Fruit fly (Drosophila melanogaster) whole organism, embryonic: ENCODE data around the gene sgll.

ENCODE experiments used
- ATbp ChIP-seq: fragments of 200-800 bp; sonication (Bioruptor generic); optimal IDR thresholded peaks from 2 replicates; lab custom pipeline; 2017; ENCODE audit warnings: missing biosample characterization, mild to moderate bottlenecking, missing genetic modification characterization, missing genetic modification reagents
- Abd-B ChIP-seq: fragments of 200-800 bp; sonication (Bioruptor generic); optimal IDR thresholded peaks from 2 replicates; lab custom pipeline; 2018; ENCODE audit warnings: missing biosample characterization, mild to moderate bottlenecking, missing genetic modification characterization, moderate library complexity
- CG10209 ChIP-seq: fragments of 200-800 bp; sonication (Bioruptor generic); optimal IDR thresholded peaks from 3 replicates; lab custom pipeline; 2017; ENCODE audit warnings: missing biosample characterization, mild to moderate bottlenecking, missing genetic modification characterization, missing genetic modification reagents
- CG11695 ChIP-seq: fragments of 200-800 bp; sonication (Bioruptor generic); IDR thresholded peaks from 3 replicates; pipeline ENCODE4 v1.3.6; 2022; ENCODE audit warnings: missing biosample characterization, missing genetic modification characterization
- CG13296 ChIP-seq: fragments of 200-800 bp; sonication (Bioruptor generic); optimal IDR thresholded peaks from 3 replicates; lab custom pipeline; 2018; ENCODE audit warnings: missing biosample characterization, mild to moderate bottlenecking, missing genetic modification characterization
- CG14441 ChIP-seq: fragments of 200-800 bp; sonication (Bioruptor generic); IDR thresholded peaks from 2 replicates; pipeline ENCODE4 v1.3.6; 2022; ENCODE audit warnings: missing biosample characterization, missing genetic modification characterization
- CG14860 ChIP-seq: fragments of 200-800 bp; sonication (Bioruptor generic); IDR thresholded peaks from 3 replicates; pipeline ENCODE4 v1.3.6; 2022; ENCODE audit warnings: missing biosample characterization, missing genetic modification characterization; ENCODE audit not compliant: partially characterized antibody
- CG15479 ChIP-seq: fragments of 200-800 bp; sonication (Bioruptor generic); optimal IDR thresholded peaks from 3 replicates; lab custom pipeline; 2019; ENCODE audit warnings: missing biosample characterization, mild to moderate bottlenecking, missing genetic modification characterization, moderate library complexity
- CG16863 ChIP-seq: fragments of 200-800 bp; sonication (Bioruptor generic); optimal IDR thresholded peaks from 3 replicates; lab custom pipeline; 2016; ENCODE audit warnings: missing biosample characterization, missing genetic modification characterization
- CG1832 ChIP-seq: fragments of 200-800 bp; sonication (Bioruptor generic); optimal IDR thresholded peaks from 2 replicates; lab custom pipeline; 2017; ENCODE audit warnings: missing biosample characterization, mild to moderate bottlenecking, missing genetic modification characterization, inconsistent platforms
- CG18619 ChIP-seq: fragments of 200-800 bp; sonication (Bioruptor generic); optimal IDR thresholded peaks from 3 replicates; lab custom pipeline; 2017; ENCODE audit warnings: missing biosample characterization, mild to moderate bottlenecking, missing genetic modification characterization
- CG30403 ChIP-seq: fragments of 200-800 bp; sonication (Bioruptor generic); optimal IDR thresholded peaks from 3 replicates; lab custom pipeline; 2016; ENCODE audit warnings: missing biosample characterization, missing genetic modification characterization
- CG32532 ChIP-seq: fragments of 200-800 bp; sonication (Bioruptor generic); IDR thresholded peaks from 2 replicates; pipeline ENCODE4 v1.3.6; 2022; ENCODE audit warnings: missing biosample characterization, missing genetic modification characterization
- CG3847 ChIP-seq: fragments of 200-800 bp; sonication (Bioruptor generic); IDR thresholded peaks from 2 replicates; pipeline ENCODE4 v1.3.6; 2022; ENCODE audit warnings: missing biosample characterization, missing genetic modification characterization
- CG4820 ChIP-seq: fragments of 200-800 bp; sonication (Bioruptor generic); optimal IDR thresholded peaks from 3 replicates; lab custom pipeline; 2016; ENCODE audit warnings: missing biosample characterization, missing genetic modification characterization
- CG5953 ChIP-seq: fragments of 200-800 bp; sonication (Bioruptor generic); IDR thresholded peaks from 2 replicates; pipeline ENCODE4 v1.3.6; 2022; ENCODE audit warnings: missing biosample characterization, missing genetic modification characterization
- CG6689 ChIP-seq: fragments of 200-800 bp; sonication (Bioruptor generic); IDR thresholded peaks from 2 replicates; pipeline ENCODE4 v1.3.6; 2022; ENCODE audit warnings: missing biosample characterization, missing genetic modification characterization
- CG6765 ChIP-seq: fragments of 200-800 bp; sonication (Bioruptor generic); optimal IDR thresholded peaks from 3 replicates; lab custom pipeline; 2017; ENCODE audit warnings: missing biosample characterization, mild to moderate bottlenecking, missing genetic modification characterization
- CG7839 ChIP-seq: fragments of 200-800 bp; sonication (Bioruptor generic); optimal IDR thresholded peaks from 3 replicates; lab custom pipeline; 2018; ENCODE audit warnings: missing biosample characterization, mild to moderate bottlenecking, missing genetic modification characterization, moderate library complexity
- CG9727 ChIP-seq: fragments of 200-800 bp; sonication (Bioruptor generic); optimal IDR thresholded peaks from 3 replicates; lab custom pipeline; 2017; ENCODE audit warnings: missing biosample characterization, mild to moderate bottlenecking, missing genetic modification characterization
- Dip3 ChIP-seq: fragments of 200-800 bp; sonication (Bioruptor generic); optimal IDR thresholded peaks from 3 replicates; lab custom pipeline; 2016; ENCODE audit warnings: missing biosample characterization, missing genetic modification characterization
- Dref ChIP-seq: fragments of 200-800 bp; sonication (Bioruptor generic); IDR thresholded peaks from 2 replicates; pipeline ENCODE4 v1.3.6; 2022; ENCODE audit warnings: missing biosample characterization, missing genetic modification characterization
- E2f1 ChIP-seq: fragments of 200-800 bp; sonication (Bioruptor generic); IDR thresholded peaks from 2 replicates; pipeline ENCODE4 v1.3.6; 2022; ENCODE audit warnings: missing biosample characterization, missing genetic modification characterization
- E2f2 ChIP-seq: fragments of 200-800 bp; sonication (Bioruptor generic); IDR thresholded peaks from 2 replicates; pipeline ENCODE4 v1.3.6; 2022; ENCODE audit warnings: missing biosample characterization, missing genetic modification characterization
- GATAe ChIP-seq: fragments of 200-800 bp; sonication (Bioruptor generic); conservative IDR thresholded peaks from 2 replicates; pipeline ENCODE4 v1.3.6; 2022; ENCODE audit warnings: missing biosample characterization, missing genetic modification characterization
- HHEX ChIP-seq: fragments of 200-800 bp; sonication (Bioruptor generic); optimal IDR thresholded peaks from 3 replicates; lab custom pipeline; 2017; ENCODE audit warnings: missing biosample characterization, mild to moderate bottlenecking, missing genetic modification characterization, missing genetic modification reagents
- Hr51 ChIP-seq, 2 experiments: fragments of 200-800 bp; sonication (Bioruptor generic); optimal IDR thresholded peaks; 2 replicates in 1 of 2; 3 replicates in 1 of 2; lab custom pipeline; 2016 to 2018; ENCODE audit warnings: missing biosample characterization in 2 of 2, missing genetic modification characterization in 2 of 2, mild to moderate bottlenecking in 1 of 2, moderate library complexity in 1 of 2
- Meics ChIP-seq: fragments of 200-800 bp; sonication (Bioruptor generic); optimal IDR thresholded peaks from 2 replicates; lab custom pipeline; 2017; ENCODE audit warnings: missing biosample characterization, mild to moderate bottlenecking, missing genetic modification characterization
- Rx ChIP-seq: fragments of 200-800 bp; sonication (Bioruptor generic); IDR thresholded peaks from 2 replicates; pipeline ENCODE4 v1.3.6; 2022; ENCODE audit warnings: missing biosample characterization, missing genetic modification characterization
- Sox100B ChIP-seq: fragments of 200-800 bp; sonication (Bioruptor generic); optimal IDR thresholded peaks from 3 replicates; lab custom pipeline; 2018; ENCODE audit warnings: missing biosample characterization, mild to moderate bottlenecking, missing genetic modification characterization
- al ChIP-seq: fragments of 200-800 bp; sonication (Bioruptor generic); IDR thresholded peaks from 2 replicates; pipeline ENCODE4 v1.3.6; 2022; ENCODE audit warnings: missing biosample characterization, missing genetic modification characterization
- az2 ChIP-seq: fragments of 200-800 bp; sonication (Bioruptor generic); optimal IDR thresholded peaks from 3 replicates; lab custom pipeline; 2016; ENCODE audit warnings: missing biosample characterization, missing genetic modification characterization
- dmrt99B ChIP-seq: fragments of 200-800 bp; sonication (Bioruptor generic); optimal IDR thresholded peaks from 2 replicates; lab custom pipeline; 2018; ENCODE audit warnings: missing biosample characterization, mild to moderate bottlenecking, missing genetic modification characterization, moderate library complexity
- dpn ChIP-seq, 2 experiments: fragments of 200-800 bp; sonication (Bioruptor generic); optimal IDR thresholded peaks; 3 replicates each; lab custom pipeline; 2016; ENCODE audit warnings: missing biosample characterization in 2 of 2, missing genetic modification characterization in 2 of 2
- fd3F ChIP-seq: fragments of 200-800 bp; sonication (Bioruptor generic); optimal IDR thresholded peaks from 2 replicates; lab custom pipeline; 2018; ENCODE audit warnings: missing biosample characterization, mild to moderate bottlenecking, missing genetic modification characterization, moderate library complexity
- klu ChIP-seq: fragments of 200-800 bp; sonication (Bioruptor generic); IDR thresholded peaks from 2 replicates; pipeline ENCODE4 v1.3.6; 2022; ENCODE audit warnings: missing biosample characterization, missing genetic modification characterization
- lilli ChIP-seq: fragments of 200-800 bp; sonication (Bioruptor generic); optimal IDR thresholded peaks from 3 replicates; lab custom pipeline; 2016; ENCODE audit warnings: missing biosample characterization, missing genetic modification characterization
- lmd ChIP-seq: fragments of 200-800 bp; sonication (Bioruptor generic); IDR thresholded peaks from 2 replicates; pipeline ENCODE4 v1.3.6; 2022; ENCODE audit warnings: missing biosample characterization, missing genetic modification characterization
- nmo ChIP-seq: fragments of 200-800 bp; sonication (Bioruptor generic); optimal IDR thresholded peaks from 2 replicates; lab custom pipeline; 2018; ENCODE audit warnings: missing biosample characterization, mild to moderate bottlenecking, missing genetic modification characterization, moderate library complexity
- pho ChIP-seq: fragments of 200-800 bp; sonication (Bioruptor generic); optimal IDR thresholded peaks from 2 replicates; lab custom pipeline; 2016; ENCODE audit warnings: missing biosample characterization, missing genetic modification characterization
- prd ChIP-seq, 3 experiments: fragments of >200 bp in 2 of 3; fragments of 200-800 bp in 1 of 3; sonication (Bioruptor generic) in 1 of 3; optimal IDR thresholded peaks in 2 of 3; IDR thresholded peaks in 1 of 3; 2 replicates in 2 of 3; 3 replicates in 1 of 3; pipeline versions ENCODE4 v1.3.6 to Lab custom; 2017 to 2022; ENCODE audit warnings: missing biosample characterization in 1 of 3, missing genetic modification characterization in 1 of 3
- sens ChIP-seq: fragments of 200-800 bp; sonication (Bioruptor generic); peaks from one replicate; lab custom pipeline; 2016; ENCODE audit warnings: missing biosample characterization, missing genetic modification characterization
- slou ChIP-seq: fragments of 200-800 bp; sonication (Bioruptor generic); optimal IDR thresholded peaks from 3 replicates; lab custom pipeline; 2016; ENCODE audit warnings: missing biosample characterization, missing genetic modification characterization
- sob ChIP-seq: fragments of 200-800 bp; sonication (Bioruptor generic); IDR thresholded peaks from 2 replicates; pipeline ENCODE4 v1.3.6; 2022; ENCODE audit warnings: missing biosample characterization, missing genetic modification characterization
- tgo ChIP-seq: fragments of 200-800 bp; sonication (Bioruptor generic); IDR thresholded peaks from 3 replicates; pipeline ENCODE4 v1.3.6; 2022; ENCODE audit warnings: missing biosample characterization, missing genetic modification characterization
- unc-4 ChIP-seq: fragments of 200-800 bp; sonication (Bioruptor generic); IDR thresholded peaks from 2 replicates; pipeline ENCODE4 v1.3.6; 2022; ENCODE audit warnings: missing biosample characterization, missing genetic modification characterization; ENCODE audit not compliant: partially characterized antibody
- vvl ChIP-seq: fragments of 200-800 bp; sonication (Bioruptor generic); IDR thresholded peaks from 2 replicates; pipeline ENCODE4 v1.3.6; 2022; ENCODE audit warnings: missing biosample characterization, missing genetic modification characterization
- wdn ChIP-seq: fragments of 200-800 bp; sonication (Bioruptor generic); IDR thresholded peaks from 2 replicates; pipeline ENCODE4 v1.3.6; 2022; ENCODE audit warnings: missing biosample characterization, missing genetic modification characterization
- zen2 ChIP-seq: fragments of 200-800 bp; sonication (Bioruptor generic); IDR thresholded peaks from 3 replicates; pipeline ENCODE4 v1.3.6; 2022; ENCODE audit warnings: missing biosample characterization, missing genetic modification characterization; ENCODE audit not compliant: partially characterized antibody

The sgll gene

DNA sequence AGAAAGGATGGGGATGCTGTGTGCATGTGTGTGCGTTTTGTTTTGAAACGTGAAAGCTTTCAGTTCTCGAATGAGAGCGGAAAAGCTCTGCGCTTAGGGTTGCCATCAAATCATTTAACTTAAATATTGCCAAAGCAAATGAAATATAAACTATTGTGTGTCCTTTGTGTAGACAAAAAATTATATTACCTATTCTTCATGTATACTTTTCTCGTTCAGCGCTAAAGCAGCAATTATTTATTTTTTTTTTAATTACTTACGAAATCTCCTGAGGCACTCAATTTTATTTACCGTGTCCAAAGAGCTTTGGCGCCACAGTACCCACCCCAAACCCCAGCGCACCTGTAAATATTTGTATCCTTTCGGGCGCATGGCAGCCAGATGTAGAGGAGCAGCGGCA, 11.2 kb downstream of the sgll start (continued):
- TF ChIP-seq CG6765 (GFP tag; lab: Kevin White, UChicago) (peak; percentile 50), fd3F (GFP tag; lab: Kevin White, UChicago) (peak; percentile 15), dmrt99B (peak; percentile 37), tgo (GFP tag; lab: Robert Waterston, UW) (peak; percentile 43; the same call in 2 of the 3 replicates), klu (GFP tag; lab: Robert Waterston, UW) (0 out of 2 replicates have a peak, but pooled peaks have one; percentile 36), vvl (GFP tag; lab: Robert Waterston, UW) (peak; percentile 42; the same call in 1 of the 2 replicates), slou (no peak), Dip3 (GFP tag; lab: Kevin White, UChicago) (peak; percentile 6), lmd (peak; percentile 41; the same call in 1 of the 2 replicates), Rx (GFP tag; lab: Robert Waterston, UW) (peak; percentile 27; the same call in 1 of the 2 replicates), ATbp (GFP tag; lab: Kevin White, UChicago) (peak; percentile 1), CG16863 (GFP tag; lab: Kevin White, UChicago) (no peak), Meics (GFP tag; lab: Kevin White, UChicago) (peak; percentile 71), CG4820 (GFP tag; lab: Kevin White, UChicago) (no peak), Sox100B (GFP tag; lab: Kevin White, UChicago) (peak; percentile 3), CG14441 (GFP tag; lab: Robert Waterston, UW) (peak; percentile 31; the same call in 1 of the 2 replicates), zen2 (GFP tag; lab: Robert Waterston, UW) (no peak), sens (peak; percentile 39), GATAe (GFP tag; lab: Robert Waterston, UW) (no peak), az2 (GFP tag; lab: Kevin White, UChicago) (peak; percentile 8), unc-4 (no peak), Dref (GFP tag; lab: Robert Waterston, UW) (no peak), wdn (GFP tag; lab: Robert Waterston, UW) (0 out of 2 replicates have a peak, but pooled peaks have one; percentile 25), lilli (GFP tag; lab: Kevin White, UChicago) (peak; percentile 67), CG30403 (GFP tag; lab: Kevin White, UChicago) (peak; percentile 49), CG3847 (GFP tag; lab: Robert Waterston, UW) (peak; percentile 30), CG7839 (peak; percentile 52), CG9727 (GFP tag; lab: Kevin White, UChicago) (peak; percentile 26), prd (optimal IDR thresholded peaks at IDR 0.05; lab: Kevin White, UChicago) (no peak), prd (GFP tag; IDR thresholded peaks at IDR 0.05; lab: Robert Waterston, UW) (peak; percentile 50; the same call in 2 of the 3 replicates), sob (GFP tag; lab: Robert Waterston, UW) (0 out of 2 replicates have a peak, but pooled peaks have one; percentile 22), CG11695 (GFP tag; lab: Robert Waterston, UW) (0 out of 3 replicates have a peak, but pooled peaks have one; percentile 28), CG18619 (GFP tag; lab: Kevin White, UChicago) (peak; percentile 34), pho (GFP tag; lab: Kevin White, UChicago) (peak; percentile 46), E2f1 (GFP tag; lab: Robert Waterston, UW) (0 out of 2 replicates have a peak, but pooled peaks have one; percentile 31), CG1832 (no peak), al (GFP tag; lab: Robert Waterston, UW) (peak; percentile 51; the same call in 1 of the 2 replicates), nmo (GFP tag; lab: Kevin White, UChicago) (no peak), CG14860 (no peak), CG13296 (GFP tag; lab: Kevin White, UChicago) (peak; percentile 29), CG10209 (GFP tag; lab: Kevin White, UChicago) (peak; percentile 36), CG15479 (GFP tag; lab: Kevin White, UChicago) (no peak), dpn (GFP tag; optimal IDR thresholded peaks at IDR 0.05; lab: Kevin White, UChicago) (peak in 1 of 2 experiments; percentile 11), E2f2 (GFP tag; lab: Robert Waterston, UW) (peak; percentile 30; the same call in 1 of the 2 replicates), CG6689 (GFP tag; lab: Robert Waterston, UW) (peak; percentile 49), CG32532 (GFP tag; lab: Robert Waterston, UW) (peak; percentile 49), HHEX (GFP tag; lab: Kevin White, UChicago) (peak; percentile 45), Hr51 (GFP tag; optimal IDR thresholded peaks at IDR 0.05; lab: Kevin White, UChicago) (peak in 1 of 2 experiments; percentile 53), Abd-B (GFP tag; lab: Kevin White, UChicago) (peak; percentile 11), CG5953 (GFP tag; lab: Robert Waterston, UW) (no peak)
